ENCODE assay signal across 3 fruit fly cellular contexts in genomic region chrX:9498174-9498573, dm6.
TF ChIP-seq lines count a peak whose summit lies in the region.

No protein-coding gene starts in this region.

- TF ChIP-seq CTCF in whole organism, embryonic (GFP tag; optimal IDR thresholded peaks at IDR 0.05; lab: Kevin White, UChicago): no peak

TF ChIP-seq in whole organism, adult, 20 proteins besides CTCF, POLR2A, EP300 and RAD21:
- TF ChIP-seq tj (GFP tag; optimal IDR thresholded peaks at IDR 0.05; lab: Kevin White, UChicago): peak; percentile 86
- no peak for TF ChIP-seq ovo (GFP tag; optimal IDR thresholded peaks at IDR 0.05; lab: Kevin White, UChicago)
- no peak for TF ChIP-seq CG12768 (GFP tag; optimal IDR thresholded peaks at IDR 0.05; lab: Kevin White, UChicago)
- no peak for TF ChIP-seq pad (GFP tag; optimal IDR thresholded peaks at IDR 0.05; lab: Kevin White, UChicago)
- no peak for TF ChIP-seq CG33017 (tag; optimal IDR thresholded peaks at IDR 0.05; lab: Kevin White, UChicago)
- TF ChIP-seq toe (GFP tag; optimal IDR thresholded peaks at IDR 0.05; lab: Kevin White, UChicago): no peak

TF ChIP-seq in whole organism, embryonic, 481 proteins besides CTCF, POLR2A, EP300 and RAD21:
- TF ChIP-seq CG11695 (GFP tag; IDR thresholded peaks at IDR 0.05; lab: Robert Waterston, UW): no peak
- TF ChIP-seq crol (GFP tag; IDR thresholded peaks at IDR 0.05; lab: Robert Waterston, UW): peak; percentile 69
TF ChIP-seq in whole organism, embryonic: peak in this region for 1.

TF ChIP-seq in whole organism, prepupa, 60 proteins besides CTCF, POLR2A, EP300 and RAD21:
- TF ChIP-seq pdm3 (GFP tag; optimal IDR thresholded peaks at IDR 0.05; lab: Kevin White, UChicago) (no peak), CG31627 (GFP tag; optimal IDR thresholded peaks at IDR 0.05; lab: Kevin White, UChicago) (no peak), CG6163 (GFP tag; IDR thresholded peaks at IDR 0.05; lab: Robert Waterston, UW) (0 out of 3 replicates have a peak, but pooled peaks have one; percentile 6), CG1621 (tag; optimal IDR thresholded peaks at IDR 0.05; lab: Kevin White, UChicago) (no peak)
TF ChIP-seq in whole organism, prepupa: peak in this region for 1.
